Fruit fly (Drosophila melanogaster): ENCODE data around the gene yip2.

The yip2 gene

dm6 chr2L:9915011-9915850 is at the start of gene yip2 (continued):
- TF ChIP-seq Gsc (GFP tag; IDR thresholded peaks at IDR 0.05) (no peak), fd3F (GFP tag; optimal IDR thresholded peaks at IDR 0.05) (peak; percentile 41), CG1603 (tag; optimal IDR thresholded peaks at IDR 0.05) (peak; percentile 53), CG30403 (GFP tag; optimal IDR thresholded peaks at IDR 0.05) (peak; percentile 49), Myb (GFP tag; optimal IDR thresholded peaks at IDR 0.05) (peak; percentile 32), CG4424 (GFP tag; optimal IDR thresholded peaks at IDR 0.05) (peak; percentile 33), CG8290 (GFP tag; optimal IDR thresholded peaks at IDR 0.05) (no peak), CG8290 (tag; optimal IDR thresholded peaks at IDR 0.05) (peak in 1 of 2 experiments; percentile 86), caup (GFP tag; optimal IDR thresholded peaks at IDR 0.05; ENCODE audit: severe bottlenecking) (peak; percentile 55), CG10979 (tag; optimal IDR thresholded peaks at IDR 0.05) (peak; percentile 34), Deaf1 (tag; optimal IDR thresholded peaks at IDR 0.05) (peak; percentile 49), Oaz (GFP tag; IDR thresholded peaks at IDR 0.05) (0 out of 2 replicates have a peak, but pooled peaks have one; percentile 12), gcm (GFP tag; optimal IDR thresholded peaks at IDR 0.05) (peak; percentile 57), sens (GFP tag) (peak; percentile 83), wdn (GFP tag; IDR thresholded peaks at IDR 0.05) (no peak), Antp (GFP tag; optimal IDR thresholded peaks at IDR 0.05) (peak; percentile 55), CG17568 (GFP tag; optimal IDR thresholded peaks at IDR 0.05) (peak; percentile 55), Hmr (GFP tag; optimal IDR thresholded peaks at IDR 0.05) (peak; percentile 72), luna (GFP tag; optimal IDR thresholded peaks at IDR 0.05) (no peak), grn (GFP tag; optimal IDR thresholded peaks at IDR 0.05) (peak; percentile 78), CG7745 (tag; optimal IDR thresholded peaks at IDR 0.05) (no peak), CG15479 (GFP tag; optimal IDR thresholded peaks at IDR 0.05) (no peak), Sin3A (optimal IDR thresholded peaks at IDR 0.05) (no peak), schlank (tag; optimal IDR thresholded peaks at IDR 0.05) (peak; percentile 21), ara (GFP tag; IDR thresholded peaks at IDR 0.05) (peak; percentile 35; the same call in 1 of the 2 replicates), Hand (GFP tag; optimal IDR thresholded peaks at IDR 0.05) (peak; percentile 54), crp (GFP tag; optimal IDR thresholded peaks at IDR 0.05) (peak in 1 of 2 experiments; percentile 84), CG2199 (GFP tag; IDR thresholded peaks at IDR 0.05) (no peak), knrl (GFP tag; IDR thresholded peaks at IDR 0.05; ENCODE audit: partially characterized antibody) (no peak), CG14710 (tag; optimal IDR thresholded peaks at IDR 0.05) (no peak), wor (GFP tag; IDR thresholded peaks at IDR 0.05) (no peak), CG12155 (GFP tag; optimal IDR thresholded peaks at IDR 0.05) (peak; percentile 15), ac (GFP tag; optimal IDR thresholded peaks at IDR 0.05) (no peak), CG3065 (GFP tag; optimal IDR thresholded peaks at IDR 0.05) (no peak), CG10462 (GFP tag; optimal IDR thresholded peaks at IDR 0.05) (peak; percentile 18), da (GFP tag; optimal IDR thresholded peaks at IDR 0.05) (no peak), Doc3 (GFP tag; IDR thresholded peaks at IDR 0.05; ENCODE audit: partially characterized antibody) (no peak), Dip2 (GFP tag; IDR thresholded peaks at IDR 0.05) (no peak), Spps (tag; optimal IDR thresholded peaks at IDR 0.05) (no peak), ems (GFP tag; optimal IDR thresholded peaks at IDR 0.05) (peak; percentile 17), btn (GFP tag; optimal IDR thresholded peaks at IDR 0.05) (no peak), CG6813 (GFP tag; optimal IDR thresholded peaks at IDR 0.05) (peak; percentile 60), gt (GFP tag; IDR thresholded peaks at IDR 0.05) (no peak), Jarid2 (GFP tag; optimal IDR thresholded peaks at IDR 0.05) (peak; percentile 48), B-H2 (GFP tag; optimal IDR thresholded peaks at IDR 0.05) (peak; percentile 66), gsb-n (tag; optimal IDR thresholded peaks at IDR 0.05) (no peak), CG6765 (GFP tag; optimal IDR thresholded peaks at IDR 0.05) (peak; percentile 72), pnt (GFP tag; optimal IDR thresholded peaks at IDR 0.05) (no peak), zen (tag; optimal IDR thresholded peaks at IDR 0.05) (no peak)

Data from whole organism, embryonic.